Fruit fly (Drosophila melanogaster): ENCODE measurements around the gene DZIP1.

DNA sequence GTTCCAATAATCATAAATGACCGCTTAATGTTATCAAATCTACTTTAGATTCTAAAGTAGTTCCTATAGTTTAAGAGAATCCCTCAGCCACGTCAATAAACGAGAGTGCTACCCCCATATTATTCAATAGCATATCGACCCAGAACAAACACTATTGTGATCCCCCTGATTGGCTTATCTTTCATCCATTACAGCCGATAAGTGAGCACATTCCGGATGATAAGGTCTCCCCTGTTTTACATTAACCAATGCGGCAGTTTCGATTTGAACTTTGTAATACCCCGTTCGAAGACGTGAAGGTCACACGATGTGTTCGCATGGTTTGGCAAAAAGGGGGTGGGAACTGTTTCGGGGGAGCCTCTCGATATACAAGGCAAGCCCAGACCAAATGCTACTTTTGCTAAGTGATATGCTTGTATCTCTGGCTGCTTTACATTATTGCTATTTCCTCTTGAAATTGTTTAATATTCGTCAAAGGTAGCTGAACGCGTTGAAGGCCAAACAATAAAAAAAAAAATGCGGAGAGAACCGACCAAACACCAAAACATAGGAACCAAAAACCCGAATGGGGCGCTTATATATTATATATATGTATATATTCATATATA, 49.2 kb downstream of the DZIP1 start:
- TF ChIP-seq pan (optimal IDR thresholded peaks at IDR 0.05) (no peak), EcR (GFP tag; optimal IDR thresholded peaks at IDR 0.05) (no peak), usp (GFP tag; optimal IDR thresholded peaks at IDR 0.05) (no peak), psq (optimal IDR thresholded peaks at IDR 0.05) (no peak)

Data from whole organism.